In genomic region chrIV:11809708-11810114, ce11 we compare ENCODE assay signal across 4 worm cellular contexts.
TF ChIP-seq lines count a peak whose summit lies in the region.

No protein-coding gene starts in this region.

TF ChIP-seq in whole organism, L2 larva, 48 proteins besides CTCF, POLR2A, EP300 and RAD21 (continues in another document):
- TF ChIP-seq fos-1 (tag; optimal IDR thresholded peaks at IDR 0.05; lab: Kevin White, UChicago) (peak; percentile 56), egl-27 (tag; optimal IDR thresholded peaks at IDR 0.05; lab: Kevin White, UChicago) (peak; percentile 48), ztf-11 (tag; optimal IDR thresholded peaks at IDR 0.05; lab: Kevin White, UChicago) (no peak), unc-62 (GFP tag; optimal IDR thresholded peaks at IDR 0.05; lab: Kevin White, UChicago) (peak; percentile 54), lin-11 (tag; optimal IDR thresholded peaks at IDR 0.05; lab: Kevin White, UChicago) (peak; percentile 50), sem-4 (tag; optimal IDR thresholded peaks at IDR 0.05; lab: Kevin White, UChicago) (peak; percentile 76), peb-1 (tag; optimal IDR thresholded peaks at IDR 0.05; lab: Kevin White, UChicago) (no peak), unc-55 (GFP tag; optimal IDR thresholded peaks at IDR 0.05; lab: Kevin White, UChicago) (peak; percentile 89), mab-5 (tag; optimal IDR thresholded peaks at IDR 0.05; lab: Kevin White, UChicago) (peak; percentile 80), nhr-129 (tag; optimal IDR thresholded peaks at IDR 0.05; lab: Kevin White, UChicago) (peak; percentile 93), nhr-237 (tag; optimal IDR thresholded peaks at IDR 0.05; lab: Kevin White, UChicago) (no peak), ztf-4 (tag; optimal IDR thresholded peaks at IDR 0.05; lab: Kevin White, UChicago) (peak; percentile 72), C34F6.9 (tag; optimal IDR thresholded peaks at IDR 0.05; lab: Kevin White, UChicago) (peak; percentile 96), sma-3 (GFP tag; optimal IDR thresholded peaks at IDR 0.05; lab: Kevin White, UChicago) (peak; percentile 19), nhr-25 (tag; optimal IDR thresholded peaks at IDR 0.05; lab: Kevin White, UChicago) (peak; percentile 64), nhr-12 (tag; optimal IDR thresholded peaks at IDR 0.05; lab: Kevin White, UChicago) (no peak), nhr-6 (tag; optimal IDR thresholded peaks at IDR 0.05; lab: Kevin White, UChicago) (peak; percentile 74), crh-2 (tag; optimal IDR thresholded peaks at IDR 0.05; lab: Kevin White, UChicago) (peak; percentile 82), ceh-82 (tag; optimal IDR thresholded peaks at IDR 0.05; lab: Kevin White, UChicago) (peak; percentile 37), lin-13 (GFP tag; optimal IDR thresholded peaks at IDR 0.05; lab: Kevin White, UChicago) (peak; percentile 51), lsy-2 (tag; optimal IDR thresholded peaks at IDR 0.05; lab: Kevin White, UChicago) (peak; percentile 35 to 78), ceh-16 (tag; optimal IDR thresholded peaks at IDR 0.05; lab: Kevin White, UChicago) (no peak), nhr-21 (tag; optimal IDR thresholded peaks at IDR 0.05; lab: Kevin White, UChicago) (peak; percentile 67)

TF ChIP-seq in whole organism, L4 larva, 104 proteins besides CTCF, POLR2A, EP300 and RAD21 (continues in another document):
- TF ChIP-seq hlh-30 (tag; optimal IDR thresholded peaks at IDR 0.05; lab: Kevin White, UChicago; ENCODE audit: insufficient read depth) (peak; percentile 69), Y75B8A.6 (GFP tag; IDR thresholded peaks at IDR 0.05; lab: Robert Waterston, UW) (no peak), rbr-2 (tag; optimal IDR thresholded peaks at IDR 0.05; lab: Kevin White, UChicago) (peak; percentile 81), egl-27 (tag; optimal IDR thresholded peaks at IDR 0.05; lab: Kevin White, UChicago) (no peak), jun-1 (tag; optimal IDR thresholded peaks at IDR 0.05; lab: Kevin White, UChicago) (no peak), Y48G9A.11 (GFP tag; IDR thresholded peaks at IDR 0.05; lab: Robert Waterston, UW) (no peak), F37D6.2 (tag; optimal IDR thresholded peaks at IDR 0.05; lab: Kevin White, UChicago) (peak; percentile 69), lin-15B (tag; optimal IDR thresholded peaks at IDR 0.05; lab: Kevin White, UChicago) (no peak), pha-4 (GFP tag; IDR thresholded peaks at IDR 0.05; lab: Robert Waterston, UW) (no peak), pha-4 (tag; optimal IDR thresholded peaks at IDR 0.05; lab: Kevin White, UChicago) (peak; percentile 28), F10B5.3 (tag; optimal IDR thresholded peaks at IDR 0.05; lab: Kevin White, UChicago) (no peak), daf-16 (GFP tag; optimal IDR thresholded peaks at IDR 0.05; lab: Kevin White, UChicago) (peak in 1 of 2 experiments; percentile 10), daf-16 (tag; optimal IDR thresholded peaks at IDR 0.05; lab: Kevin White, UChicago) (peak; percentile 35), dmd-8 (GFP tag; IDR thresholded peaks at IDR 0.05; lab: Robert Waterston, UW) (no peak), lin-13 (GFP tag; optimal IDR thresholded peaks at IDR 0.05; lab: Kevin White, UChicago) (no peak), zfp-2 (tag; optimal IDR thresholded peaks at IDR 0.05; lab: Kevin White, UChicago) (no peak), daf-8 (GFP tag; IDR thresholded peaks at IDR 0.05; lab: Robert Waterston, UW) (no peak), nhr-77 (tag; optimal IDR thresholded peaks at IDR 0.05; lab: Kevin White, UChicago) (peak; percentile 58), nhr-25 (tag; optimal IDR thresholded peaks at IDR 0.05; lab: Kevin White, UChicago; ENCODE audit: borderline replicate concordance, insufficient read depth) (peak; percentile 2), dve-1 (tag; optimal IDR thresholded peaks at IDR 0.05; lab: Kevin White, UChicago; ENCODE audit: insufficient read depth) (peak; percentile 89), tra-1 (GFP tag; IDR thresholded peaks at IDR 0.05; lab: Robert Waterston, UW) (0 out of 2 replicates have a peak, but pooled peaks have one; percentile 4), mxl-3 (GFP tag; optimal IDR thresholded peaks at IDR 0.05; lab: Kevin White, UChicago) (peak; percentile 34), saeg-2 (GFP tag; IDR thresholded peaks at IDR 0.05; lab: Robert Waterston, UW) (no peak)

TF ChIP-seq in whole organism, late embryonic, 69 proteins besides CTCF, POLR2A, EP300 and RAD21:
- TF ChIP-seq pros-1 (tag; optimal IDR thresholded peaks at IDR 0.05; lab: Kevin White, UChicago) (peak; percentile 27), nfya-1 (tag; optimal IDR thresholded peaks at IDR 0.05; lab: Kevin White, UChicago) (peak; percentile 73), unc-42 (tag; optimal IDR thresholded peaks at IDR 0.05; lab: Kevin White, UChicago) (peak; percentile 82), ceh-18 (tag; optimal IDR thresholded peaks at IDR 0.05; lab: Kevin White, UChicago) (peak; percentile 84), unc-86 (tag; optimal IDR thresholded peaks at IDR 0.05; lab: Kevin White, UChicago) (no peak), tbx-2 (tag; optimal IDR thresholded peaks at IDR 0.05; lab: Kevin White, UChicago) (peak; percentile 66), ceh-14 (tag; optimal IDR thresholded peaks at IDR 0.05; lab: Kevin White, UChicago) (peak; percentile 0), ceh-31 (tag; optimal IDR thresholded peaks at IDR 0.05; lab: Kevin White, UChicago) (peak; percentile 58), rnt-1 (tag; optimal IDR thresholded peaks at IDR 0.05; lab: Kevin White, UChicago) (no peak)

TF ChIP-seq in whole organism, mixed stage, embryonic, 35 proteins besides CTCF, POLR2A, EP300 and RAD21:
- TF ChIP-seq nhr-76 (tag; optimal IDR thresholded peaks at IDR 0.05; lab: Kevin White, UChicago) (no peak), nhr-237 (tag; optimal IDR thresholded peaks at IDR 0.05; lab: Kevin White, UChicago) (peak; percentile 29), elt-3 (tag; optimal IDR thresholded peaks at IDR 0.05; lab: Kevin White, UChicago) (no peak), snpc-4 (tag; optimal IDR thresholded peaks at IDR 0.05; lab: Kevin White, UChicago) (no peak), tbx-8 (GFP tag; optimal IDR thresholded peaks at IDR 0.05; lab: Kevin White, UChicago) (no peak), ham-2 (GFP tag; optimal IDR thresholded peaks at IDR 0.05; lab: Kevin White, UChicago) (no peak), bed-3 (GFP tag; optimal IDR thresholded peaks at IDR 0.05; lab: Kevin White, UChicago) (no peak), unc-62 (GFP tag; optimal IDR thresholded peaks at IDR 0.05; lab: Kevin White, UChicago) (peak; percentile 42), ces-1 (GFP tag; optimal IDR thresholded peaks at IDR 0.05; lab: Kevin White, UChicago) (peak; percentile 61), unc-120 (tag; optimal IDR thresholded peaks at IDR 0.05; lab: Kevin White, UChicago; ENCODE audit: poor library complexity, severe bottlenecking) (peak; percentile 77), mls-2 (tag; optimal IDR thresholded peaks at IDR 0.05; lab: Kevin White, UChicago) (no peak), M03D4.4 (tag; optimal IDR thresholded peaks at IDR 0.05; lab: Kevin White, UChicago) (no peak), mep-1 (tag; optimal IDR thresholded peaks at IDR 0.05; lab: Kevin White, UChicago) (peak; percentile 31)
